Fruit fly (Drosophila melanogaster): ENCODE measurements around the gene Pus10.

DNA sequence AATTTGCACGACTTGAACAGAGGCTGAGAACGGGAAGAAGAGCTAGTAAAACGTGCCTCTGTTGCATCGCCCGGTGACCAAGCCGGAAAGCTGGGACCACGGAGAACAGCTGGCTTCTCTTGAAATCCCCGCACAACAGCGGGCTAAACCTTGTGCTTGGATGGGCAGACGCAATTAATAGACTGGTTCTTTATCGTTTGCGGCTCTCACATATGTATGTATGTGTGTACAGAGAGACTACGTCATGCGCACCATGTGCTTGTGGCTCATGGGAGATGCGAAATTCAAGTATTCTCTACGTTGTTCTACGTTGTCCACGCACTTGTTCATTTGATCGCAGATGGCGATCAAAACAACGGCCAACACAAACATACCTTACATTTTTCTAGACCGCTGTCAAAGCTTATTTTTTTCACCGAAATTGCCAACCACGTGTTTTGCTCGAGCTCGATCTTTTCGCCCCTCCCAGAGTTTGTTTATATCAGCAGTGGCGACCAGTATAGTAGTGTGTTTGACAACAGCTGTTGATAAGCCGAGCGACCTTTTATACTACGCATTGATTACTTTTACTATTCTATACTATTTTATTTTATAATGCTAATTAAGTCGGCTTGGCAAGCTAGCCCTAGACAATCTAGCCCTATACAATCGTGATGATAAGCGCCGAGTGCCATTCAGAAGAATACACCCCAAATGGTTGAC, 45.9 kb downstream of the Pus10 start:
- TF ChIP-seq CG8478 (optimal IDR thresholded peaks at IDR 0.05) (no peak), CTCF (optimal IDR thresholded peaks at IDR 0.05) (no peak)
